Fruit fly (Drosophila melanogaster): ENCODE measurements around the gene CG10920.

dm6 chrX:7825310-7825709, 28.7 kb downstream of the CG10920 start:
- no peak for TF ChIP-seq CG3919 (GFP tag; optimal IDR thresholded peaks at IDR 0.05)
- TF ChIP-seq fd85E (GFP tag; optimal IDR thresholded peaks at IDR 0.05) = no peak
- TF ChIP-seq Hr38 (GFP tag; optimal IDR thresholded peaks at IDR 0.05) = no peak
- no peak for TF ChIP-seq acj6 (GFP tag; optimal IDR thresholded peaks at IDR 0.05)
- no peak for TF ChIP-seq ss (GFP tag; optimal IDR thresholded peaks at IDR 0.05)
- no peak for TF ChIP-seq dsx (GFP tag; optimal IDR thresholded peaks at IDR 0.05; ENCODE audit: poor library complexity, severe bottlenecking)
- TF ChIP-seq CG34406 (GFP tag; optimal IDR thresholded peaks at IDR 0.05) = no peak
- no peak for TF ChIP-seq CG11762 (GFP tag; optimal IDR thresholded peaks at IDR 0.05; ENCODE audit: insufficient read depth)
